Worm (Caenorhabditis elegans): ENCODE measurements around the gene cyp-33C12.

ce11 chrV:2183162-2183561, 21.0 kb downstream of the cyp-33C12 start, which contains the start of gene cyp-33C2:
- TF ChIP-seq ztf-29 (GFP tag; IDR thresholded peaks at IDR 0.05) (no peak), T22C8.4 (GFP tag; IDR thresholded peaks at IDR 0.05) (no peak), flt-1 (GFP tag; IDR thresholded peaks at IDR 0.05) (no peak), cog-1 (tag; optimal IDR thresholded peaks at IDR 0.05) (no peak), med-1 (GFP tag; optimal IDR thresholded peaks at IDR 0.05; ENCODE audit: insufficient read depth) (no peak), klf-2 (GFP tag; conservative IDR thresholded peaks at IDR 0.05) (no peak), ref-1 (GFP tag; conservative IDR thresholded peaks at IDR 0.05) (no peak)

Measured in whole organism, midembryonic.